Fruit fly (Drosophila melanogaster): Measurements from ENCODE around the gene CG6769.

CG6769 gene

DNA sequence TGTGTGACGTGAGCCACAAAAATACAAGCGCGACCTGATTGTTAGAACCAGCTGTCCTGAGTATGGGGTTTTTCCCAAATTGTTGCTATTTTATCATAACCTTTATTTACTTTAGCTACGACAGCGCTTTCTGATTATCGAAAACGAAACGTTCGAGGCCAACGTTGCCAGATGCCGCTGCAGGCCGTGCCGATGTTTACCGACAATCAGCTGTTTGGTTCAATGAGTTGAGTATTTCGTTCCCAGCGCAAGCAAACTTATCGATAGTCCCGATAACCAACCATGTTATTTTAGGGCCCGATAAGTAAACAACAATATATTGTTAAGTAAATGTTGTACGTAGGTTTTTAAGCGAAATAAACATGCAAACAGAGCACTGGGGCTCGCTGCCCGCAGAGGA, 10.6 kb upstream of the CG6769 start, which contains the start of the genes CG15814 and Spt7 (continued):
- TF ChIP-seq Chrac-16 (GFP tag; optimal IDR thresholded peaks at IDR 0.05) (no peak), sisA (GFP tag; IDR thresholded peaks at IDR 0.05) (no peak), peb (GFP tag; IDR thresholded peaks at IDR 0.05) (no peak), slou (GFP tag; optimal IDR thresholded peaks at IDR 0.05) (no peak), Adf1 (GFP tag; IDR thresholded peaks at IDR 0.05) (no peak; the same call in 1 of the 2 replicates), dysf (GFP tag; IDR thresholded peaks at IDR 0.05) (no peak), Atf6 (GFP tag; IDR thresholded peaks at IDR 0.05) (peak; percentile 29; the same call in 1 of the 2 replicates), Bteb2 (GFP tag; optimal IDR thresholded peaks at IDR 0.05) (peak; percentile 4), ssp (GFP tag; IDR thresholded peaks at IDR 0.05) (no peak), CG6254 (GFP tag; optimal IDR thresholded peaks at IDR 0.05) (no peak), zfh2 (GFP tag; optimal IDR thresholded peaks at IDR 0.05) (peak; percentile 9), CG3847 (GFP tag; IDR thresholded peaks at IDR 0.05) (peak; percentile 48), CG12155 (GFP tag; optimal IDR thresholded peaks at IDR 0.05) (no peak), pita (GFP tag; optimal IDR thresholded peaks at IDR 0.05) (no peak), CG5180 (GFP tag; optimal IDR thresholded peaks at IDR 0.05) (no peak), fu2 (GFP tag; optimal IDR thresholded peaks at IDR 0.05) (peak; percentile 5), rib (GFP tag; IDR thresholded peaks at IDR 0.05) (no peak), CG11560 (tag; IDR thresholded peaks at IDR 0.05) (no peak), abd-A (tag; optimal IDR thresholded peaks at IDR 0.05) (no peak), CG8765 (GFP tag; IDR thresholded peaks at IDR 0.05) (no peak), yki (optimal IDR thresholded peaks at IDR 0.05) (no peak), tap (tag; optimal IDR thresholded peaks at IDR 0.05) (no peak), CG4730 (GFP tag; IDR thresholded peaks at IDR 0.05) (no peak), Stat92E (GFP tag; optimal IDR thresholded peaks at IDR 0.05) (no peak), Xrp1 (GFP tag; IDR thresholded peaks at IDR 0.05) (0 out of 2 replicates have a peak, but pooled peaks have one; percentile 24), PHDP (tag; optimal IDR thresholded peaks at IDR 0.05) (peak; percentile 33), CG15514 (GFP tag; optimal IDR thresholded peaks at IDR 0.05) (peak; percentile 85), Xbp1 (GFP tag; optimal IDR thresholded peaks at IDR 0.05) (no peak), sob (GFP tag; IDR thresholded peaks at IDR 0.05) (peak; percentile 54), CG12299 (tag; optimal IDR thresholded peaks at IDR 0.05) (peak; percentile 4), D19B (GFP tag; optimal IDR thresholded peaks at IDR 0.05) (no peak), Hmr (GFP tag; optimal IDR thresholded peaks at IDR 0.05) (no peak), CG6765 (GFP tag; optimal IDR thresholded peaks at IDR 0.05) (no peak), CG3065 (GFP tag; optimal IDR thresholded peaks at IDR 0.05) (no peak), zfh1 (GFP tag; IDR thresholded peaks at IDR 0.05) (peak; percentile 52; the same call in 1 of the 3 replicates), ash1 (GFP tag; optimal IDR thresholded peaks at IDR 0.05) (no peak), Hr51 (GFP tag; optimal IDR thresholded peaks at IDR 0.05) (peak in 1 of 2 experiments; percentile 38), CG7372 (GFP tag; IDR thresholded peaks at IDR 0.05) (0 out of 2 replicates have a peak, but pooled peaks have one; percentile 13), CG7271 (tag; optimal IDR thresholded peaks at IDR 0.05) (no peak), CG17568 (GFP tag; optimal IDR thresholded peaks at IDR 0.05) (no peak), CG30431 (GFP tag; optimal IDR thresholded peaks at IDR 0.05) (no peak), al (GFP tag; IDR thresholded peaks at IDR 0.05) (no peak), caup (GFP tag; optimal IDR thresholded peaks at IDR 0.05; ENCODE audit: severe bottlenecking) (peak; percentile 47), Opbp (GFP tag; IDR thresholded peaks at IDR 0.05; ENCODE audit: partially characterized antibody) (peak; percentile 84), btn (GFP tag; optimal IDR thresholded peaks at IDR 0.05) (peak; percentile 8), CG4854 (GFP tag; optimal IDR thresholded peaks at IDR 0.05) (no peak), tll (GFP tag; optimal IDR thresholded peaks at IDR 0.05) (no peak), chinmo (GFP tag; IDR thresholded peaks at IDR 0.05; ENCODE audit: partially characterized antibody) (peak; percentile 94), CG1792 (GFP tag; optimal IDR thresholded peaks at IDR 0.05) (peak; percentile 34), ATbp (GFP tag; optimal IDR thresholded peaks at IDR 0.05) (peak; percentile 19), fd3F (GFP tag; optimal IDR thresholded peaks at IDR 0.05) (peak; percentile 12)

All from whole organism, embryonic.